Fruit fly (Drosophila melanogaster) whole organism, pupa: ENCODE data around the gene obst-H.

ENCODE experiments used
- CG10348 ChIP-seq: fragments of 200-800 bp; sonication (Bioruptor generic); IDR thresholded peaks from 2 replicates; pipeline ENCODE4 v1.3.6; 2022; ENCODE audit warnings: missing biosample characterization, missing genetic modification characterization
- CG12605 ChIP-seq: fragments of 200-800 bp; sonication (Bioruptor generic); IDR thresholded peaks from 2 replicates; pipeline ENCODE4 v1.3.6; 2022; ENCODE audit warnings: missing biosample characterization, missing genetic modification characterization
- CG13204 ChIP-seq: fragments of 200-800 bp; sonication (Bioruptor generic); optimal IDR thresholded peaks from 2 replicates; lab custom pipeline; 2018; ENCODE audit warnings: missing biosample characterization, mild to moderate bottlenecking, missing genetic modification characterization, moderate library complexity
- CG14655 ChIP-seq: fragments of 200-800 bp; sonication (Bioruptor generic); optimal IDR thresholded peaks from 3 replicates; lab custom pipeline; 2017; ENCODE audit warnings: mild to moderate bottlenecking, missing biosample characterization, missing genetic modification reagents, missing genetic modification characterization
- CG15710 ChIP-seq: fragments of 200-800 bp; sonication (Bioruptor generic); optimal IDR thresholded peaks from 2 replicates; lab custom pipeline; 2018; ENCODE audit warnings: missing biosample characterization, mild to moderate bottlenecking, missing genetic modification characterization, moderate library complexity
- CG17806 ChIP-seq: fragments of 200-800 bp; sonication (Bioruptor generic); optimal IDR thresholded peaks from 2 replicates; lab custom pipeline; 2018; ENCODE audit warnings: missing biosample characterization, mild to moderate bottlenecking, missing genetic modification characterization, moderate library complexity
- CG32121 ChIP-seq: fragments of 200-800 bp; sonication (Bioruptor generic); IDR thresholded peaks from 2 replicates; pipeline ENCODE4 v1.3.6; 2022; ENCODE audit warnings: missing biosample characterization, missing genetic modification characterization
- CG34367 ChIP-seq: fragments of 200-800 bp; sonication (Bioruptor generic); optimal IDR thresholded peaks from 2 replicates; lab custom pipeline; 2018; ENCODE audit warnings: missing biosample characterization, mild to moderate bottlenecking, missing genetic modification characterization
- CG4496 ChIP-seq: fragments of 200-800 bp; sonication (Bioruptor generic); IDR thresholded peaks from 3 replicates; pipeline ENCODE4 v1.3.6; 2022; ENCODE audit warnings: missing biosample characterization, missing genetic modification characterization
- CG8159 ChIP-seq: fragments of 200-800 bp; sonication (Bioruptor generic); optimal IDR thresholded peaks from 3 replicates; lab custom pipeline; 2018; ENCODE audit warnings: missing biosample characterization, mild to moderate bottlenecking, missing genetic modification characterization, moderate library complexity
- CG8301 ChIP-seq: fragments of 200-800 bp; sonication (Bioruptor generic); optimal IDR thresholded peaks from 2 replicates; lab custom pipeline; 2018; ENCODE audit warnings: missing biosample characterization, mild to moderate bottlenecking, missing genetic modification characterization
- CG9948 ChIP-seq: fragments of 200-800 bp; sonication (Bioruptor generic); optimal IDR thresholded peaks from 2 replicates; lab custom pipeline; 2018; ENCODE audit warnings: missing biosample characterization, mild to moderate bottlenecking, missing genetic modification characterization, moderate library complexity
- D1 ChIP-seq: fragments of 200-800 bp; sonication (Bioruptor generic); optimal IDR thresholded peaks from 2 replicates; lab custom pipeline; 2018; ENCODE audit warnings: missing biosample characterization, mild to moderate bottlenecking, missing genetic modification characterization, moderate library complexity
- EcR ChIP-seq: fragments of 200-800 bp; sonication (Bioruptor generic); optimal IDR thresholded peaks from 3 replicates; lab custom pipeline; 2019; ENCODE audit warnings: missing biosample characterization, missing genetic modification characterization, mild to moderate bottlenecking, moderate library complexity, missing genetic modification reagents
- Ets98B ChIP-seq: fragments of 200-800 bp; sonication (Bioruptor generic); IDR thresholded peaks from 2 replicates; pipeline ENCODE4 v1.3.6; 2022; ENCODE audit warnings: missing biosample characterization, missing genetic modification characterization
- Pif1A ChIP-seq: fragments of 200-800 bp; sonication (Bioruptor generic); optimal IDR thresholded peaks from 3 replicates; lab custom pipeline; 2016; ENCODE audit warnings: missing biosample characterization, missing genetic modification characterization
- Pif1B ChIP-seq: fragments of 200-800 bp; sonication (Bioruptor generic); optimal IDR thresholded peaks from 3 replicates; lab custom pipeline; 2016; ENCODE audit warnings: missing biosample characterization, missing genetic modification characterization
- Snoo ChIP-seq: fragments of 200-800 bp; sonication (Bioruptor generic); optimal IDR thresholded peaks from 3 replicates; lab custom pipeline; 2017; ENCODE audit warnings: missing biosample characterization, mild to moderate bottlenecking, missing genetic modification characterization, inconsistent platforms
- fd96Ca ChIP-seq: fragments of 200-800 bp; sonication (Bioruptor generic); IDR thresholded peaks from 3 replicates; pipeline ENCODE4 v1.3.6; 2022; ENCODE audit warnings: missing biosample characterization, missing genetic modification characterization
- gl ChIP-seq: fragments of 200-800 bp; sonication (Bioruptor generic); optimal IDR thresholded peaks from 2 replicates; lab custom pipeline; 2018; ENCODE audit warnings: missing biosample characterization, mild to moderate bottlenecking, missing genetic modification characterization
- rn ChIP-seq: fragments of 200-800 bp; sonication (Bioruptor generic); IDR thresholded peaks from 2 replicates; pipeline ENCODE4 v1.3.6; 2022; ENCODE audit warnings: missing biosample characterization, missing genetic modification characterization

The obst-H gene

DNA sequence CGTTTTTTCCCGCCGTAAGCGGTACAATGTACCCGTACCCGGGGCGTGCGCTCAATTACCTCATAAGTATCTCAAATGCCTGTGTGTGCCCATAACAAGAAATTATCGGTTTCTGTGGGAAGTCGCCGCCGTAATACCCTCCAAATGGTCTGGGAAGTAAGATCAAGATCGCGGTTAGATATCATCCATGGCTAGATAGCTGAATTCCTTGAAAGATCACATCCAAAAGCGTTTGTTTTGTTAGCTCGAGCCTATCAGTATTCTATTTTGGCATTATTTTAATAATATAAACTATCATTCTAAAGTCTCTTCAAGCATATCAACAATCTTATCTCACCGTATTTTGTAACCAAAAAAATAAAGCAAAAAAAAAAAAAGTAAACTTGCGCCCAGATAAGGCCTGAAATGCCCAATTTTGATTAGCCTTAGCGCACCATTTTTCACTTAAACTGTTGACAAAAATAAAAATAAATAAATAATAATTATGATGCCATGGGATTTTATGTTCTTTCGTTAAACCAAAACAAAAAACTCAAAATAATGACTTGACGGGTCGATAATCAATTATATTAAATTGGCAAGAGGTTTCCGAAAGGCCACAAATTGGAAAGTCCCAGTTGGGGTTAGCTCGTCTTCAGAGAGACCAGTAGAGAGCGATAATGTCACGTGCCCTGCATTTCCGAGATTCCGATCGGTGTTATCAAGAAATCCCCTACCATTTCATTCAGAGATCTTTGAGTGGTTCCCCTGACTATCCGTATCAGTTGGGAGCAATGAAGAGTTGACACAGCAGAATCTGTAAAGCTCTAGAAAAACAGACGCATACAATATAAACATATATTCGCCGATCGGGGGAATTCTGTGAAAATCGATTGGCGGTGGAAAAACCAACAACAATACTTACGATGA, 9.8 kb upstream of the obst-H start:
- TF ChIP-seq EcR (peak; percentile 32), Pif1A (GFP tag; lab: Kevin White, UChicago) (no peak), fd96Ca (GFP tag; lab: Robert Waterston, UW) (0 out of 3 replicates have a peak, but pooled peaks have one; percentile 3), CG14655 (GFP tag; lab: Kevin White, UChicago) (peak; percentile 6)
- TF ChIP-seq, all 21 proteins: peak for 3

DNA sequence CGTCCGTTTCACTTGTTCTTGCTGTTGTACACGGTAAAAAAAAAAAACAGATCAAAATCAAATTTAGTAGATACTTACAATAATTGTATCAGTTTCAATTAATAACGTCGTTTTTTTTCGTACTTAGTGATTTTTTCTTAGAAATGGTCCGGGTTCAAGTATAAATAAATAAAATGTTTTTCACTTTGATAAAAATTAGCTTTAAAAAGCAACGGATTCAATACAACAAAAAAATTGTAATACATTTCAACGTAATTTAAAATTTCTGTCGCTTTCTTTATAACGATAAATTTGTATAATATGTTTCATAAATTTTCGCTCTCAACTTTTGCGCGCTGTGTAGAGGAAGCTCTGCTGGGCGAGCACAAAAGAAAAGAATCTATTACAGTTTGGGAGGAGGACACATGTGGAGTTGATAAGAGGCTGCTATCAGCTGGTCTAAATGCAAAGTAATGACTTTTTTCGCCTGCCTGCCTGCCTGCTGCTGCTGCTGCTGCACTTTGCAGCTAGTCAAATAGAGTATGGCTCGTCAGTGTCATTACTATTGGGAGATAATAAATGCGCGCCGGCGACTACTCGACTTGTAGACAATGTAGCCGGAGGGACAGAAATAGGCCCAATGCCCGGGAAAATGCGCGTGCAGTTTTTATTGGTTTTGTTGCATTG, 9.0 kb upstream of the obst-H start:
- TF ChIP-seq CG4496 (GFP tag; lab: Robert Waterston, UW): no peak; the same call in 1 of the 3 replicates
- peak; percentile 18 for TF ChIP-seq Snoo (tag; lab: Kevin White, UChicago)
- peak; percentile 75 for TF ChIP-seq CG32121 (GFP tag; lab: Robert Waterston, UW)
- peak; percentile 60 for TF ChIP-seq D1
- peak; percentile 72 for TF ChIP-seq CG15710 (tag; lab: Kevin White, UChicago)
- no peak for TF ChIP-seq CG10348 (GFP tag; lab: Robert Waterston, UW)
- peak; percentile 37 for TF ChIP-seq EcR
- peak; percentile 83 for TF ChIP-seq CG14655 (GFP tag; lab: Kevin White, UChicago)
- TF ChIP-seq CG17806 (tag; lab: Kevin White, UChicago): peak; percentile 66
- TF ChIP-seq fd96Ca (GFP tag; lab: Robert Waterston, UW): no peak; the same call in 2 of the 3 replicates
- peak; percentile 71 for TF ChIP-seq CG9948
- TF ChIP-seq Ets98B (GFP tag; lab: Robert Waterston, UW): no peak; the same call in 1 of the 2 replicates
- no peak for TF ChIP-seq CG13204 (GFP tag; lab: Kevin White, UChicago)
- TF ChIP-seq CG8301 (tag; lab: Kevin White, UChicago): peak; percentile 73
- peak; percentile 58 for TF ChIP-seq CG34367 (tag; lab: Kevin White, UChicago)
- no peak for TF ChIP-seq gl
- TF ChIP-seq rn (GFP tag; lab: Robert Waterston, UW): no peak
- TF ChIP-seq Pif1B (GFP tag; lab: Kevin White, UChicago): peak; percentile 56
- TF ChIP-seq CG12605: peak; percentile 9; the same call in 1 of the 2 replicates
- peak; percentile 80 for TF ChIP-seq CG8159 (tag; lab: Kevin White, UChicago)
- peak; percentile 73 for TF ChIP-seq Pif1A (GFP tag; lab: Kevin White, UChicago)
- TF ChIP-seq, all 21 proteins: peak for 14

DNA sequence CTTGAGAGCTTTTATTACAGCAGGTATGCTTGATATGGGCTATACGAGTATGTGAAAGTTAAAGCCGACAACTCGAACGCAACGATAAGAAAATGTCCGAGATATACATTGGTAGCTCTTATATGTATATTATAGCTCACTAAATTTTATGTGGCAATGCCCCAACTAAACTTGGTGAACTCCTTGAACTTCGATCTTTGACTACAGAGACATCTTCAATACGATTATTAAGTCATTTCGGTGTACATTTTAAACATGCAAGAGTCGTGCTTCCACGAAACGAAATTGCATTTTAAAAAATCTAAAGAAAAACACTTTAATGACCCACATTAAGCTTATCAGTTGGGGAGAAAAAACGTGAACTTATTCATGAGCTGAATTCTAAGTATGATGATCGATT, 7.5 kb upstream of the obst-H start:
- no peak for TF ChIP-seq rn (GFP tag; lab: Robert Waterston, UW)
- no peak for TF ChIP-seq Snoo (tag; lab: Kevin White, UChicago)
- no peak for TF ChIP-seq CG32121 (GFP tag; lab: Robert Waterston, UW)
- TF ChIP-seq CG34367 (tag; lab: Kevin White, UChicago): no peak
- no peak for TF ChIP-seq fd96Ca (GFP tag; lab: Robert Waterston, UW)
- TF ChIP-seq CG14655 (GFP tag; lab: Kevin White, UChicago): no peak
- no peak for TF ChIP-seq CG17806 (tag; lab: Kevin White, UChicago)
- no peak for TF ChIP-seq CG8159 (tag; lab: Kevin White, UChicago)
- no peak for TF ChIP-seq EcR
- TF ChIP-seq gl: no peak
- TF ChIP-seq CG4496 (GFP tag; lab: Robert Waterston, UW): no peak
- no peak for TF ChIP-seq CG12605
- TF ChIP-seq Ets98B (GFP tag; lab: Robert Waterston, UW): no peak
- no peak for TF ChIP-seq CG13204 (GFP tag; lab: Kevin White, UChicago)
- TF ChIP-seq, all 21 proteins: peak for 0

DNA sequence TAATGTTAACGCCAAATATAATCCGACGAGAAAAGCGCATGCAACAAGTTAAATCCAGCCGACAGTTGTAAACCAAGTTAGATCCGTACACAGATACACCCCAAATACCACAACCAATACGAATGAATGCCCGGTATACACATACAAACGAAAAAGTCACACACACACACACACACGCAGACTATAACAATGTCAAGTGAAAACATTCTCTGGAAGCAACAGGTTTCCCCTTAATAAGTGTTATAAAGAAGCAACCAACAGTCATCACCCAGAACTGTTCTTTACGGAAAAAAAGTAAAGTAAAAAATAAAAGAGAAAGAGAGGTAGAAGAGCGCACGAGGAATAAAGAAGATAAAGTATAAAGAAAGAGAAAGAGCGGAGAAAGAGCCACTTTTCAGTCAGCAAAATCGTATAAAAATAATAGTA, 6.8 kb upstream of the obst-H start:
- no peak for TF ChIP-seq CG8301 (tag; lab: Kevin White, UChicago)
- peak; percentile 13 for TF ChIP-seq CG8159 (tag; lab: Kevin White, UChicago)
- no peak for TF ChIP-seq Snoo (tag; lab: Kevin White, UChicago)
- peak; percentile 12 for TF ChIP-seq EcR
- peak; percentile 76 for TF ChIP-seq CG12605

DNA sequence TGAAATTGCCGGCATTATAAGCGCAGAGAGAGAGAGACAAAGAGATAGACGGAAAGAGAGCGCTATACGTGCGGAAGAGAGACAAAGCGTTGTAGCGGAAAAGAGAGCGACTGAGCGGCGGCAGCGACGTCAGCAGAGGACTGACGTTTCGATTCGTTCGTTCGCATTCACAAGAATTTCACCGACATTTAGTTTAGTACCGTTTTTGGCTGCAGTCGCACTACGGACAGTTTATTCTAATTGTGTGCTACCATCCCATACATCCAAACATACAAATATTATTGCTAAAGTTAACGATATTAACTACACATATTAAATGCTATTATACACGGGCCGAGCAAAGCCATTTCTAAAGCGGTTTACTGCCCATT, 6.2 kb upstream of the obst-H start, which contains the start of gene CrebA:
Gene CrebA, plus strand, starts transcription at position 168 of the 371 bp plus-strand sequence.
- TF ChIP-seq CG8301 (tag; lab: Kevin White, UChicago): no peak
- TF ChIP-seq CG12605: peak; percentile 88
- TF ChIP-seq CG34367 (tag; lab: Kevin White, UChicago): no peak
- no peak for TF ChIP-seq CG17806 (tag; lab: Kevin White, UChicago)
- TF ChIP-seq Ets98B (GFP tag; lab: Robert Waterston, UW): peak; percentile 41; the same call in 1 of the 2 replicates
- no peak for TF ChIP-seq rn (GFP tag; lab: Robert Waterston, UW)
- TF ChIP-seq CG14655 (GFP tag; lab: Kevin White, UChicago): no peak
- TF ChIP-seq CG32121 (GFP tag; lab: Robert Waterston, UW): peak; percentile 11; the same call in 1 of the 2 replicates
- no peak for TF ChIP-seq Pif1A (GFP tag; lab: Kevin White, UChicago)
- peak; percentile 56 for TF ChIP-seq CG4496 (GFP tag; lab: Robert Waterston, UW)
- TF ChIP-seq gl: no peak
- no peak for TF ChIP-seq CG8159 (tag; lab: Kevin White, UChicago)
